Worm (Caenorhabditis elegans): Measurements from ENCODE around the gene F08F1.4.

The F08F1.4 gene

ce11 chrX:8394279-8394678 lies 19.0 kb upstream of the F08F1.4 start:
- no peak for TF ChIP-seq sem-4 (tag; optimal IDR thresholded peaks at IDR 0.05)
- TF ChIP-seq sma-3 (GFP tag; optimal IDR thresholded peaks at IDR 0.05), result no peak
- TF ChIP-seq nhr-129 (tag; optimal IDR thresholded peaks at IDR 0.05), result no peak
- TF ChIP-seq C34F6.9 (tag; optimal IDR thresholded peaks at IDR 0.05), result no peak
- no peak for TF ChIP-seq ztf-4 (tag; optimal IDR thresholded peaks at IDR 0.05)
- TF ChIP-seq sma-9 (GFP tag; optimal IDR thresholded peaks at IDR 0.05), result no peak
- TF ChIP-seq sma-9 (tag; optimal IDR thresholded peaks at IDR 0.05), result no peak
- TF ChIP-seq Y55F3AM.14 (GFP tag; optimal IDR thresholded peaks at IDR 0.05), result no peak

ce11 chrX:8404308-8405085 lies 8.7 kb upstream of the F08F1.4 start:
- TF ChIP-seq nhr-12 (tag; optimal IDR thresholded peaks at IDR 0.05) (peak; percentile 32), egl-27 (tag; optimal IDR thresholded peaks at IDR 0.05) (peak; percentile 83), mbf-1 (tag; optimal IDR thresholded peaks at IDR 0.05) (no peak), nhr-23 (tag; optimal IDR thresholded peaks at IDR 0.05) (no peak), lin-39 (tag; optimal IDR thresholded peaks at IDR 0.05) (no peak), ztf-11 (tag; optimal IDR thresholded peaks at IDR 0.05) (peak; percentile 56), gmeb-1 (tag; optimal IDR thresholded peaks at IDR 0.05) (peak; percentile 81), ama-1 (optimal IDR thresholded peaks at IDR 0.05) (no peak), unc-55 (GFP tag; optimal IDR thresholded peaks at IDR 0.05) (peak; percentile 83), elt-1 (tag; optimal IDR thresholded peaks at IDR 0.05) (no peak), F13H6.1 (tag; optimal IDR thresholded peaks at IDR 0.05) (peak; percentile 96), nhr-25 (tag; optimal IDR thresholded peaks at IDR 0.05) (peak; percentile 85), R02D3.7 (tag; optimal IDR thresholded peaks at IDR 0.05) (no peak), crh-2 (tag; optimal IDR thresholded peaks at IDR 0.05) (peak; percentile 92), lsy-2 (tag; optimal IDR thresholded peaks at IDR 0.05) (peak; percentile 74 to 78), sma-9 (GFP tag; optimal IDR thresholded peaks at IDR 0.05) (peak; percentile 93), sma-9 (tag; optimal IDR thresholded peaks at IDR 0.05) (no peak), peb-1 (tag; optimal IDR thresholded peaks at IDR 0.05) (no peak), nhr-10 (tag; optimal IDR thresholded peaks at IDR 0.05) (peak; percentile 26), blmp-1 (tag; optimal IDR thresholded peaks at IDR 0.05; ENCODE audit: insufficient read depth) (peak; percentile 67), ceh-16 (tag; optimal IDR thresholded peaks at IDR 0.05) (peak; percentile 51), mab-5 (tag; optimal IDR thresholded peaks at IDR 0.05) (peak; percentile 71), mdl-1 (tag; optimal IDR thresholded peaks at IDR 0.05) (peak; percentile 64 to 83), aly-2 (tag; optimal IDR thresholded peaks at IDR 0.05) (no peak), nhr-11 (tag; optimal IDR thresholded peaks at IDR 0.05) (no peak), nhr-21 (tag; optimal IDR thresholded peaks at IDR 0.05) (peak; percentile 89), nhr-77 (tag; optimal IDR thresholded peaks at IDR 0.05) (no peak), nhr-6 (tag; optimal IDR thresholded peaks at IDR 0.05) (peak; percentile 93), sma-3 (GFP tag; optimal IDR thresholded peaks at IDR 0.05) (peak; percentile 88), ztf-4 (tag; optimal IDR thresholded peaks at IDR 0.05) (peak; percentile 61), lin-11 (tag; optimal IDR thresholded peaks at IDR 0.05) (peak; percentile 92), lin-13 (GFP tag; optimal IDR thresholded peaks at IDR 0.05) (peak; percentile 88), nhr-129 (tag; optimal IDR thresholded peaks at IDR 0.05) (peak; percentile 95), alr-1 (tag; optimal IDR thresholded peaks at IDR 0.05) (no peak), skn-1 (tag; optimal IDR thresholded peaks at IDR 0.05) (no peak), Y55F3AM.14 (GFP tag; optimal IDR thresholded peaks at IDR 0.05) (peak; percentile 92), elt-3 (tag; optimal IDR thresholded peaks at IDR 0.05) (no peak), unc-62 (GFP tag; optimal IDR thresholded peaks at IDR 0.05) (peak; percentile 16), ceh-82 (tag; optimal IDR thresholded peaks at IDR 0.05) (peak; percentile 10), ZK546.5 (tag; optimal IDR thresholded peaks at IDR 0.05) (no peak), fos-1 (tag; optimal IDR thresholded peaks at IDR 0.05) (peak; percentile 76), unc-39 (tag; optimal IDR thresholded peaks at IDR 0.05) (no peak), nhr-237 (tag; optimal IDR thresholded peaks at IDR 0.05) (no peak), zag-1 (tag; optimal IDR thresholded peaks at IDR 0.05) (peak; percentile 37), sem-4 (tag; optimal IDR thresholded peaks at IDR 0.05) (peak; percentile 72), ztf-1 (GFP tag; conservative IDR thresholded peaks at IDR 0.05) (no peak), C34F6.9 (tag; optimal IDR thresholded peaks at IDR 0.05) (peak; percentile 87), snpc-4 (tag; optimal IDR thresholded peaks at IDR 0.05) (peak; percentile 16), dmd-4 (tag; optimal IDR thresholded peaks at IDR 0.05) (no peak)

Data from whole organism, L2 larva.